ENCODE assay signal across 4 fruit fly cellular contexts in genomic region chrX:16918767-16919336, dm6.
TF ChIP-seq lines count a peak whose summit lies in the region.

No protein-coding gene starts in this region.

- no peak for TF ChIP-seq CTCF in whole organism, embryonic (GFP tag; optimal IDR thresholded peaks at IDR 0.05; lab: Kevin White, UChicago)

TF ChIP-seq in whole organism, adult, 20 proteins besides CTCF, POLR2A, EP300 and RAD21:
- peak; percentile 7 for TF ChIP-seq CG7101 (tag; optimal IDR thresholded peaks at IDR 0.05; lab: Kevin White, UChicago)
- no peak for TF ChIP-seq CG12768 (GFP tag; optimal IDR thresholded peaks at IDR 0.05; lab: Kevin White, UChicago)
- TF ChIP-seq Crg-1 (GFP tag; optimal IDR thresholded peaks at IDR 0.05; lab: Kevin White, UChicago): no peak
- no peak for TF ChIP-seq CG33017 (tag; optimal IDR thresholded peaks at IDR 0.05; lab: Kevin White, UChicago)
TF ChIP-seq in whole organism, adult: peak in this region for 1.

TF ChIP-seq in whole organism, embryonic, 481 proteins besides CTCF, POLR2A, EP300 and RAD21:
- TF ChIP-seq Oaz (GFP tag; IDR thresholded peaks at IDR 0.05; lab: Robert Waterston, UW): no peak
- no peak for TF ChIP-seq Bteb2 (GFP tag; optimal IDR thresholded peaks at IDR 0.05; lab: Kevin White, UChicago)
- no peak for TF ChIP-seq unc-4 (GFP tag; IDR thresholded peaks at IDR 0.05; lab: Robert Waterston, UW; ENCODE audit: partially characterized antibody)
- TF ChIP-seq Blimp-1 (GFP tag; optimal IDR thresholded peaks at IDR 0.05; lab: Kevin White, UChicago): no peak
- TF ChIP-seq trem (tag; optimal IDR thresholded peaks at IDR 0.05; lab: Kevin White, UChicago): no peak
- peak; percentile 17 for TF ChIP-seq CG12769 (tag; optimal IDR thresholded peaks at IDR 0.05; lab: Kevin White, UChicago)
- no peak for TF ChIP-seq CG3726 (GFP tag; IDR thresholded peaks at IDR 0.05; lab: Robert Waterston, UW)
- no peak for TF ChIP-seq lov (optimal IDR thresholded peaks at IDR 0.05; lab: Kevin White, UChicago)
- no peak for TF ChIP-seq lov (GFP tag; IDR thresholded peaks at IDR 0.05; lab: Robert Waterston, UW)
- no peak for TF ChIP-seq hkb (optimal IDR thresholded peaks at IDR 0.05; lab: Kevin White, UChicago)
- TF ChIP-seq hkb (GFP tag; IDR thresholded peaks at IDR 0.05; lab: Robert Waterston, UW): no peak
- no peak for TF ChIP-seq ato (GFP tag; IDR thresholded peaks at IDR 0.05; lab: Robert Waterston, UW; ENCODE audit: partially characterized antibody)
- TF ChIP-seq Optix (GFP tag; IDR thresholded peaks at IDR 0.05; lab: Robert Waterston, UW): no peak
- TF ChIP-seq Pdp1 (GFP tag; optimal IDR thresholded peaks at IDR 0.05; lab: Kevin White, UChicago): peak in 1 of 2 experiments; percentile 92
- peak; percentile 28 for TF ChIP-seq CG34376 (GFP tag; optimal IDR thresholded peaks at IDR 0.05; lab: Kevin White, UChicago)
- TF ChIP-seq mirr (GFP tag; optimal IDR thresholded peaks at IDR 0.05; lab: Kevin White, UChicago): peak; percentile 56
- TF ChIP-seq CG2678 (tag; optimal IDR thresholded peaks at IDR 0.05; lab: Kevin White, UChicago): peak; percentile 2
- TF ChIP-seq corto (GFP tag; optimal IDR thresholded peaks at IDR 0.05; lab: Kevin White, UChicago): no peak
- no peak for TF ChIP-seq Ssrp (tag; optimal IDR thresholded peaks at IDR 0.05; lab: Kevin White, UChicago)
- TF ChIP-seq CoRest (tag; optimal IDR thresholded peaks at IDR 0.05; lab: Kevin White, UChicago): no peak
- no peak for TF ChIP-seq CG17328 (GFP tag; IDR thresholded peaks at IDR 0.05; lab: Robert Waterston, UW)
- TF ChIP-seq CG6254 (GFP tag; optimal IDR thresholded peaks at IDR 0.05; lab: Kevin White, UChicago): no peak
- TF ChIP-seq sens (GFP tag; lab: Kevin White, UChicago): peak; percentile 50
- peak; percentile 53 for TF ChIP-seq Med (GFP tag; lab: Kevin White, UChicago)
- TF ChIP-seq Hmr (GFP tag; optimal IDR thresholded peaks at IDR 0.05; lab: Kevin White, UChicago): peak; percentile 10
- peak; percentile 91 for TF ChIP-seq exex (tag; optimal IDR thresholded peaks at IDR 0.05; lab: Kevin White, UChicago)
- TF ChIP-seq CG18599 (GFP tag; optimal IDR thresholded peaks at IDR 0.05; lab: Kevin White, UChicago): no peak
- TF ChIP-seq sug (tag; optimal IDR thresholded peaks at IDR 0.05; lab: Kevin White, UChicago): peak; percentile 58
- peak; percentile 60 for TF ChIP-seq Deaf1 (tag; optimal IDR thresholded peaks at IDR 0.05; lab: Kevin White, UChicago)
- TF ChIP-seq grn (GFP tag; optimal IDR thresholded peaks at IDR 0.05; lab: Kevin White, UChicago): peak; percentile 33
- TF ChIP-seq CG12744 (GFP tag; optimal IDR thresholded peaks at IDR 0.05; lab: Kevin White, UChicago): no peak

TF ChIP-seq in whole organism, prepupa, 60 proteins besides CTCF, POLR2A, EP300 and RAD21:
- TF ChIP-seq OdsH (GFP tag; optimal IDR thresholded peaks at IDR 0.05; lab: Kevin White, UChicago): no peak
- peak; percentile 40 for TF ChIP-seq svp (GFP tag; lab: Kevin White, UChicago)
- TF ChIP-seq salr (GFP tag; optimal IDR thresholded peaks at IDR 0.05; lab: Kevin White, UChicago): no peak
- TF ChIP-seq vri (GFP tag; optimal IDR thresholded peaks at IDR 0.05; lab: Kevin White, UChicago): peak; percentile 70
TF ChIP-seq in whole organism, prepupa: peak in this region for 2.

TF ChIP-seq in whole organism, wandering third instar larva, 38 proteins besides CTCF, POLR2A, EP300 and RAD21:
- no peak for TF ChIP-seq h (GFP tag; optimal IDR thresholded peaks at IDR 0.05; lab: Kevin White, UChicago)
- peak; percentile 28 for TF ChIP-seq Sp1 (GFP tag; optimal IDR thresholded peaks at IDR 0.05; lab: Kevin White, UChicago)
- no peak for TF ChIP-seq Rel (GFP tag; optimal IDR thresholded peaks at IDR 0.05; lab: Kevin White, UChicago)
- TF ChIP-seq Rel (tag; optimal IDR thresholded peaks at IDR 0.05; lab: Kevin White, UChicago): peak; percentile 26
TF ChIP-seq in whole organism, wandering third instar larva: peak in this region for 2.
